Worm (Caenorhabditis elegans) whole organism, L2 larva: ENCODE data around the gene T05H4.3.

Experiments
- aly-2 ChIP-seq: fragments of 150-350 bp; optimal IDR thresholded peaks from 2 replicates; lab custom pipeline; 2014; ENCODE audit warnings: missing biosample characterization, missing genetic modification characterization
- ama-1 ChIP-seq: fragments of 150-350 bp; optimal IDR thresholded peaks from 2 replicates; lab custom pipeline; 2018; ENCODE audit warnings: inconsistent platforms
- elt-3 ChIP-seq: sonication (generic microtip); optimal IDR thresholded peaks from 2 replicates; lab custom pipeline; 2017; ENCODE audit warnings: missing biosample characterization, missing genetic modification characterization
- lin-13 ChIP-seq: fragments of 150-350 bp; optimal IDR thresholded peaks from 2 replicates; lab custom pipeline; 2014; ENCODE audit warnings: missing biosample characterization, missing genetic modification reagents, missing genetic modification characterization
- nhr-11 ChIP-seq: fragments of 150-350 bp; optimal IDR thresholded peaks from 2 replicates; lab custom pipeline; 2014; ENCODE audit warnings: missing biosample characterization, missing genetic modification characterization
- unc-62 ChIP-seq: fragments of 150-350 bp; optimal IDR thresholded peaks from 2 replicates; lab custom pipeline; 2014; ENCODE audit warnings: missing biosample characterization, missing genetic modification reagents, missing genetic modification characterization
- zag-1 ChIP-seq: fragments of 150-350 bp; optimal IDR thresholded peaks from 2 replicates; lab custom pipeline; 2014; ENCODE audit warnings: missing biosample characterization, missing genetic modification characterization

DNA sequence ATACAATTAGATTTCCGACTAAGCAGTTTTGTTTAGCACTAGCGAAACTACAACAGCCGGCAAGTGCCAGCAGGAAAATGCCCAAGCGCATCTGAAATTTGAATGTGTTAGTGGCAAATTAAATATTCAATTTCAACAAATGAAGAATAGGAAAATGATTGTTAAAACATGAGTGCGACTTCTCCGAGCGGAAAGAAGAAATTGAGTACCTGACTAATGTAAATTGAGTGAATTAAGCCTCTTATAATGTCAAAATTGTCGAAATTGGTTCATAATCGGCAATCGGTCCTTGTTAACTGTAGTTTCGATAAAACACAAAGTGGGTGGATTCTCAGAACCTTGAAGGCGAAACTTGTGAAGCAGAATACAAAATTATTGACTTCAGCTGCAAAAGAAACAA, 42.3 kb upstream of the T05H4.3 start, which contains the start of gene gfi-1:
- TF ChIP-seq ama-1 (no peak), lin-13 (GFP tag; lab: Kevin White, UChicago) (no peak), aly-2 (no peak), zag-1 (tag; lab: Kevin White, UChicago) (no peak), nhr-11 (no peak), elt-3 (no peak), unc-62 (GFP tag; lab: Kevin White, UChicago) (no peak)
